Worm (Caenorhabditis elegans): ENCODE results near the gene Y67D2.2.

Y67D2.2 gene

ce11 chrIII:1618312-1618711 is 59.7 kb downstream of the Y67D2.2 start:
- TF ChIP-seq unc-62 (GFP tag; optimal IDR thresholded peaks at IDR 0.05): no peak

- peak; percentile 24 for TF ChIP-seq unc-62 (GFP tag; optimal IDR thresholded peaks at IDR 0.05)
Observed at ce11 chrIII:1618915-1619314, 60.3 kb downstream of the Y67D2.2 start, which contains the start of gene Y22D7AL.10. TSS of gene Y22D7AL.10 (minus strand) at chrIII:1618929.

- TF ChIP-seq unc-62 (GFP tag; optimal IDR thresholded peaks at IDR 0.05): no peak
Observed at ce11 chrIII:1619442-1619841, 60.8 kb downstream of the Y67D2.2 start, which contains the start of gene hsp-60. TSS of gene hsp-60 (plus strand) at chrIII:1619742.
